Fruit fly (Drosophila melanogaster): Measurements from ENCODE around the gene CG43965.

Gene CG43965

DNA sequence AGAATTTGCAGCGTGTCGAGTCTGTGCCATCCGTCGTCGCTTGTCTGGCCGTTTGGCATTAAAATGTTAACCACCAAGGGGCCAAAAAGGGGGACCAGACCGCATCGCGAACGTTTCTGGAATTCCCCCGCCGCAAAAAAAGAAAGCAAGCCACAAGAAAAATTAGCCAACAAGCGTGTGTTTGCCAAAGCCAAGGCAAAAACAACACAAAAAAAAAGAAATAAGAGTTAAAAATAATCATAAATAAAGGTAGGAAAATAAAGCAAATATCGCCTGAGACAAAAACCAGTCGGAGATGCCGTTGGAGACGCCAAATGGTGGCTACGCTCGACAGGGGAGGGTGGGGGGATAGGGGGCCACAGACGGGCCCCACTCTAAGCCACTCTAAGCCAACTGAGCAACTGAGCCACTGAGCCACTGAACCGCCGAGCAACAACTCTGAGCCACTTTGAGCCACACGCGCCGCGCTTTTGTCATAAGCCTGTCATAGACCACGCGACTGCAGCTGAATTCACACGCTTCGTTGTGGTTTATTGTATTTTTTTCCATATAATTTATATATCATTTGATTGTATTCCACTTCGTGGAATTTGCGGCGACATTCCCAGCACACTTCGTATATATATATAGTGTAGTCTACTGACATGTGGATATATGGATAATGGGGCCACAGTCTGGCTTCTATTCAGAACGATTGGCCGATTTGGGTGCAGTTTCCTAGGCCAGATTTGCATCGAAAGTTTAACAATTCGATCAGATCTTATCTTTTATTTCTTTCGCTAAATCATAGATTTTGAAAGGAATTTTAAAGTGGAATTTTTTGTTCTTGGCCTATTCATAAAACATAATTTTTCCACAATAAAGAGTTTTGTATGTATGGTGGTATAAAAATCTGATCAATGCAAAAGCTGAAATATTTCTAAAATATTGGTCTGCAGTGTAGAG lies 31.7 kb downstream of the CG43965 start:
- TF ChIP-seq lola (GFP tag; optimal IDR thresholded peaks at IDR 0.05) (no peak), Rel (GFP tag; optimal IDR thresholded peaks at IDR 0.05) (no peak), Rel (tag; optimal IDR thresholded peaks at IDR 0.05) (peak; percentile 69)

DNA sequence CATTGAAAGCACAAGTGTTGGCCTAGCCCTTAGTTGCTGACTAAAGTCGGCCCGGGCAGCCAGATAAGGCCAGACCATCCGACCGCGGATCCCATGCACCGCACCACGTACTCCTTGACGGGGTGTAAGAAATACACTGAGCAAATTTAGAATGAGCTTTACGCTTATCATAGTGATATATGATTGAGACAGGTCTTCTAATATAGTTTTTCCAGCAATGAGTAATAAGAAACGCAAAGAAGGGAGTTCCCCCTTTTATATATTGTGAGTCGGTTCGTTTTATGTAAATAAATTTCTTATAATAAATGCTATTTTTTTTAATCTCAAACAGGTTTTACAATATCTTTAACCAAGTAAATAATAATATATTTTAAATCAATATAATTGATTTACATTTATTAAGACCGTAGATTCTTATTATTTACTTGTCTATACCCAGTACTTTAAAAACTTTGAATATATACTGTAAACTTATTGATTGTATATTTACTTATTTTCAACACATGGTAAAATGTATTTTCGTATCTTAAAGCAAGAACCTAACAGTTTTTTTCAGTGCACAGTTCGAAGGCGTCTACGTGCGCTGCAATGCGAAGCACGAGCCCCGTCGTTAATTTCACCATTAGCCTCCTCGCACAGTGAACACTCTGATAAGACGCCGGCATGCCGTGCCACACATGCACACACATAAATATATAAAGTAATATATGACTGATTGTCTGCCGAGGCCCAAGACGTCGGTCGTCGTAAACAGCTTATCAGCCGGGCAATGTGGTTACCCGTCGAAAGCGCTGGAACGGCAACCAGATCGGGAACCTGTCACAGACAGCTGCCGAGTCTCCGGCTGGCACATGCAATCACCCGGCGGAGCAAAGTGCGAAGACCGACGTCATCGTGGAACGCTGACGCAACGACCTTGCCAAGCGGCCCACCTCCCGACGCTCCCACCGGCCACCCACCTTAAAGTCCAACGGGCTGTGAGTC lies 33.4 kb downstream of the CG43965 start:
- TF ChIP-seq CG32264 (GFP tag; optimal IDR thresholded peaks at IDR 0.05), result no peak
- TF ChIP-seq Dfd (GFP tag; optimal IDR thresholded peaks at IDR 0.05), result no peak
- peak; percentile 64 for TF ChIP-seq Sp1 (GFP tag; optimal IDR thresholded peaks at IDR 0.05)
- TF ChIP-seq psq (GFP tag; optimal IDR thresholded peaks at IDR 0.05), result peak; percentile 77
- no peak for TF ChIP-seq sv (GFP tag; optimal IDR thresholded peaks at IDR 0.05)
- TF ChIP-seq Hnf4 (GFP tag; optimal IDR thresholded peaks at IDR 0.05), result peak; percentile 81
- peak in 1 of 2 experiments; percentile 37 for TF ChIP-seq dl (GFP tag; optimal IDR thresholded peaks at IDR 0.05; ENCODE audit: insufficient read depth in 1 of 2, partially characterized antibody in 2 of 2)
- peak; percentile 55 for TF ChIP-seq dmrt93B (GFP tag; optimal IDR thresholded peaks at IDR 0.05)
- peak; percentile 65 for TF ChIP-seq Rel (GFP tag; optimal IDR thresholded peaks at IDR 0.05)
- peak; percentile 97 for TF ChIP-seq Rel (tag; optimal IDR thresholded peaks at IDR 0.05)
- TF ChIP-seq HLH106 (tag; optimal IDR thresholded peaks at IDR 0.05), result peak; percentile 65
- TF ChIP-seq Mio (GFP tag; optimal IDR thresholded peaks at IDR 0.05), result no peak
- TF ChIP-seq tai (GFP tag; optimal IDR thresholded peaks at IDR 0.05), result peak; percentile 22
- peak; percentile 45 for TF ChIP-seq OdsH (GFP tag; optimal IDR thresholded peaks at IDR 0.05)
- no peak for TF ChIP-seq lola (GFP tag; optimal IDR thresholded peaks at IDR 0.05)
- peak; percentile 10 for TF ChIP-seq br (GFP tag; optimal IDR thresholded peaks at IDR 0.05)
- TF ChIP-seq Vsx2 (GFP tag; optimal IDR thresholded peaks at IDR 0.05; ENCODE audit: partially characterized antibody), result no peak
- peak; percentile 31 for TF ChIP-seq woc (GFP tag; optimal IDR thresholded peaks at IDR 0.05)
- TF ChIP-seq brk (GFP tag; optimal IDR thresholded peaks at IDR 0.05), result peak; percentile 34
- TF ChIP-seq ey (GFP tag; optimal IDR thresholded peaks at IDR 0.05), result peak; percentile 27
- no peak for TF ChIP-seq Dif (GFP tag; optimal IDR thresholded peaks at IDR 0.05; ENCODE audit: partially characterized antibody)
- TF ChIP-seq N (GFP tag; optimal IDR thresholded peaks at IDR 0.05), result no peak
- TF ChIP-seq sage (GFP tag; optimal IDR thresholded peaks at IDR 0.05), result peak; percentile 37
- no peak for TF ChIP-seq jim (GFP tag; optimal IDR thresholded peaks at IDR 0.05)
- peak; percentile 86 for TF ChIP-seq h (GFP tag; optimal IDR thresholded peaks at IDR 0.05)
- TF ChIP-seq Hr83 (GFP tag; optimal IDR thresholded peaks at IDR 0.05; ENCODE audit: poor library complexity, severe bottlenecking), result peak; percentile 64
- TF ChIP-seq Hr78 (GFP tag; optimal IDR thresholded peaks at IDR 0.05), result no peak
- TF ChIP-seq dsf (GFP tag; optimal IDR thresholded peaks at IDR 0.05; ENCODE audit: borderline replicate concordance), result no peak
- no peak for TF ChIP-seq Jra (GFP tag; optimal IDR thresholded peaks at IDR 0.05)
- TF ChIP-seq Abd-B (GFP tag; optimal IDR thresholded peaks at IDR 0.05), result no peak
- no peak for TF ChIP-seq pan (optimal IDR thresholded peaks at IDR 0.05)
- no peak for TF ChIP-seq usp (GFP tag; optimal IDR thresholded peaks at IDR 0.05)
- peak; percentile 31 for TF ChIP-seq fru (GFP tag; optimal IDR thresholded peaks at IDR 0.05)
- peak; percentile 42 for TF ChIP-seq rgr (GFP tag; optimal IDR thresholded peaks at IDR 0.05)
- TF ChIP-seq CG9705 (GFP tag; optimal IDR thresholded peaks at IDR 0.05), result no peak
- TF ChIP-seq CrebA (GFP tag; optimal IDR thresholded peaks at IDR 0.05; ENCODE audit: borderline replicate concordance), result peak; percentile 86
- no peak for TF ChIP-seq GATAd (GFP tag; optimal IDR thresholded peaks at IDR 0.05)
- TF ChIP-seq foxo (GFP tag; optimal IDR thresholded peaks at IDR 0.05), result peak in 1 of 2 experiments; percentile 75
- TF ChIP-seq Myc (optimal IDR thresholded peaks at IDR 0.05), result no peak
